Worm (Caenorhabditis elegans): ENCODE results near the gene fbxb-77.

ce11 chrIV:4771792-4772191 is 15.8 kb upstream of the fbxb-77 start, which contains the start of gene R11E3.2:
- TF ChIP-seq nhr-25 (tag; optimal IDR thresholded peaks at IDR 0.05; ENCODE audit: borderline replicate concordance, insufficient read depth) (no peak), ztf-7 (tag; optimal IDR thresholded peaks at IDR 0.05) (no peak), lin-13 (GFP tag; optimal IDR thresholded peaks at IDR 0.05) (no peak), D1046.2 (GFP tag; IDR thresholded peaks at IDR 0.05) (no peak), mxl-3 (GFP tag; optimal IDR thresholded peaks at IDR 0.05) (no peak), pha-4 (GFP tag; IDR thresholded peaks at IDR 0.05) (no peak), pha-4 (tag; optimal IDR thresholded peaks at IDR 0.05) (no peak), nhr-77 (tag; optimal IDR thresholded peaks at IDR 0.05) (no peak), zag-1 (tag; optimal IDR thresholded peaks at IDR 0.05) (no peak), hmg-1.1 (GFP tag; IDR thresholded peaks at IDR 0.05) (no peak)
